Fruit fly (Drosophila melanogaster) Kc167 (cell line): Measurements from ENCODE around the gene CG31886.

Source experiments
- Sin3A ChIP-seq: fragments of >200 bp; optimal IDR thresholded peaks from 2 replicates; lab custom pipeline; 2018; ENCODE audit warnings: missing external identifiers
- psq ChIP-seq: fragments of >200 bp; optimal IDR thresholded peaks from 2 replicates; lab custom pipeline; 2017; ENCODE audit warnings: missing external identifiers
- ttk ChIP-seq: sonication (Bioruptor generic); optimal IDR thresholded peaks from 2 replicates; lab custom pipeline; 2017; ENCODE audit warnings: missing external identifiers

dm6 chr2L:8993650-8994441 lies 35.0 kb upstream of the CG31886 start, which contains the start of gene CG17906:
- TF ChIP-seq psq (lab: Kevin White, UChicago) = no peak
- no peak for TF ChIP-seq ttk (lab: Kevin White, UChicago)
- no peak for TF ChIP-seq Sin3A (lab: Kevin White, UChicago)
